Fruit fly (Drosophila melanogaster): ENCODE data around the gene sty.
A peak's percentile ranks its signal among the peaks of the same experiment; 100 is the strongest.

sty gene

dm6 chr3L:3440116-3440515, 15.4 kb upstream of the sty start (continued):
- TF ChIP-seq esn (GFP tag; optimal IDR thresholded peaks at IDR 0.05) (no peak), vri (GFP tag; optimal IDR thresholded peaks at IDR 0.05) (no peak), CG8119 (GFP tag; IDR thresholded peaks at IDR 0.05) (peak; percentile 61; the same call in 2 of the 3 replicates), Hr4 (GFP tag; optimal IDR thresholded peaks at IDR 0.05) (peak; percentile 73), CG7368 (GFP tag; optimal IDR thresholded peaks at IDR 0.05) (no peak), dac (GFP tag; optimal IDR thresholded peaks at IDR 0.05) (peak; percentile 14), CG32006 (GFP tag; optimal IDR thresholded peaks at IDR 0.05) (peak; percentile 60), CG11762 (GFP tag; optimal IDR thresholded peaks at IDR 0.05; ENCODE audit: insufficient read depth) (no peak), CG3032 (tag; optimal IDR thresholded peaks at IDR 0.05) (no peak), topi (GFP tag; optimal IDR thresholded peaks at IDR 0.05) (no peak), CG11902 (GFP tag; optimal IDR thresholded peaks at IDR 0.05) (no peak), ss (GFP tag; optimal IDR thresholded peaks at IDR 0.05) (no peak), Ets21C (GFP tag; optimal IDR thresholded peaks at IDR 0.05) (no peak), CG6163 (GFP tag; IDR thresholded peaks at IDR 0.05) (no peak), Gug (GFP tag; IDR thresholded peaks at IDR 0.05) (no peak), Eip78C (GFP tag) (peak; percentile 80), OdsH (GFP tag; optimal IDR thresholded peaks at IDR 0.05) (peak; percentile 17), CG31627 (GFP tag; optimal IDR thresholded peaks at IDR 0.05) (no peak), Hr39 (GFP tag; optimal IDR thresholded peaks at IDR 0.05) (no peak), svp (GFP tag) (no peak), CG9139 (GFP tag; optimal IDR thresholded peaks at IDR 0.05) (no peak)

- no peak for TF ChIP-seq CG34406 (GFP tag; optimal IDR thresholded peaks at IDR 0.05)
- TF ChIP-seq CG31627 (GFP tag; optimal IDR thresholded peaks at IDR 0.05), result no peak
- peak; percentile 1 for TF ChIP-seq Eip78C (GFP tag)
- peak in 1 of 2 experiments; percentile 29 for TF ChIP-seq ss (GFP tag; optimal IDR thresholded peaks at IDR 0.05)
- TF ChIP-seq CG3919 (GFP tag; optimal IDR thresholded peaks at IDR 0.05), result no peak
Measured at dm6 chr3L:3439598-3439997, 14.9 kb upstream of the sty start.

- TF ChIP-seq Ets96B (tag; optimal IDR thresholded peaks at IDR 0.05) (peak; percentile 47), Eip78C (GFP tag) (peak; percentile 82), CG7368 (GFP tag; optimal IDR thresholded peaks at IDR 0.05) (no peak), CG31627 (GFP tag; optimal IDR thresholded peaks at IDR 0.05) (peak; percentile 7), vri (GFP tag; optimal IDR thresholded peaks at IDR 0.05) (no peak), OdsH (GFP tag; optimal IDR thresholded peaks at IDR 0.05) (peak; percentile 11), esn (GFP tag; optimal IDR thresholded peaks at IDR 0.05) (peak; percentile 39), Sox102F (GFP tag; optimal IDR thresholded peaks at IDR 0.05) (peak; percentile 25), CG9139 (GFP tag; optimal IDR thresholded peaks at IDR 0.05) (no peak), Gug (GFP tag; IDR thresholded peaks at IDR 0.05) (0 out of 2 replicates have a peak, but pooled peaks have one; percentile 12), fd85E (GFP tag; optimal IDR thresholded peaks at IDR 0.05) (no peak), CG11902 (GFP tag; optimal IDR thresholded peaks at IDR 0.05) (no peak), fd59A (GFP tag; optimal IDR thresholded peaks at IDR 0.05) (no peak), pdm3 (GFP tag; optimal IDR thresholded peaks at IDR 0.05) (peak; percentile 32), Sox15 (GFP tag; optimal IDR thresholded peaks at IDR 0.05) (no peak), Hr38 (GFP tag; optimal IDR thresholded peaks at IDR 0.05) (no peak), CG6854 (GFP tag; optimal IDR thresholded peaks at IDR 0.05) (no peak), cyc (GFP tag; optimal IDR thresholded peaks at IDR 0.05) (no peak), topi (GFP tag; optimal IDR thresholded peaks at IDR 0.05) (peak; percentile 37), CG32006 (GFP tag; optimal IDR thresholded peaks at IDR 0.05) (peak; percentile 9), CG10669 (GFP tag; optimal IDR thresholded peaks at IDR 0.05) (peak; percentile 27), Lpt (GFP tag; optimal IDR thresholded peaks at IDR 0.05) (no peak), CG8319 (GFP tag; optimal IDR thresholded peaks at IDR 0.05) (no peak), fkh (GFP tag; optimal IDR thresholded peaks at IDR 0.05) (no peak), CG6792 (GFP tag; optimal IDR thresholded peaks at IDR 0.05) (peak; percentile 26), CG34406 (GFP tag; optimal IDR thresholded peaks at IDR 0.05) (peak; percentile 50), dsx (GFP tag; optimal IDR thresholded peaks at IDR 0.05; ENCODE audit: poor library complexity, severe bottlenecking) (peak; percentile 9), CG15336 (GFP tag; IDR thresholded peaks at IDR 0.05) (peak; percentile 20; the same call in 1 of the 2 replicates), net (GFP tag; optimal IDR thresholded peaks at IDR 0.05) (peak; percentile 1), Hr4 (GFP tag; optimal IDR thresholded peaks at IDR 0.05) (peak; percentile 12), Blimp-1 (GFP tag; optimal IDR thresholded peaks at IDR 0.05) (no peak), Smox (GFP tag; optimal IDR thresholded peaks at IDR 0.05) (peak; percentile 38), acj6 (GFP tag; optimal IDR thresholded peaks at IDR 0.05) (peak; percentile 33), lz (GFP tag; optimal IDR thresholded peaks at IDR 0.05) (peak; percentile 24), CG6276 (GFP tag; optimal IDR thresholded peaks at IDR 0.05) (no peak), CG10631 (GFP tag; optimal IDR thresholded peaks at IDR 0.05) (peak; percentile 4), ss (GFP tag; optimal IDR thresholded peaks at IDR 0.05) (no peak), CG8632 (GFP tag; optimal IDR thresholded peaks at IDR 0.05) (no peak)
Measured at dm6 chr3L:3438473-3438872, 13.7 kb upstream of the sty start.
